Fruit fly (Drosophila melanogaster): Measurements from ENCODE around the gene CG10581.
A peak's percentile ranks its signal among the peaks of the same experiment; 100 is the strongest.

Gene CG10581

DNA sequence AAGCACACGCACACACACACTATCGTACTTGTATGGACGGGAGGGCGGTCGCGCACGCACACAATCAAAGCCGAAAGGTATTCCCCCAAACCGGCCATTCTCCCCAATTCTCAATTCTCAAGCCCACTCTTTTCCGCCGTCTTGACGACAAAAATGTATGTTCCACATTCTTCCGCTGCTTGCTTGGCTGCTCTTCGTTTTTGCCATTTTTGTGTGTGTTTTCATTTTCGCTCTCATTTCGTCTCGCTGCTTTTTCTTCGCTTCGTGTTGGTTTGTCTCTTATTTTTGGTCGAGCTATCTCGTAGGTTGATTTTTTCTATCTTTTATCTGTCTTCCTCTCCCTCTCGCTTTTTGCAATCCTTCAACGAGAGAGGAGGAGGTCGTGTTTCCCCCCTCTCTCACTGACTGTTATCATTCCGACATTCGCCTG lies 19.5 kb downstream of the CG10581 start (continued):
- TF ChIP-seq Hr38 (GFP tag; optimal IDR thresholded peaks at IDR 0.05), result no peak
- peak; percentile 63 for TF ChIP-seq svp (GFP tag)
- TF ChIP-seq cyc (GFP tag; optimal IDR thresholded peaks at IDR 0.05), result no peak
- TF ChIP-seq topi (GFP tag; optimal IDR thresholded peaks at IDR 0.05), result no peak
- TF ChIP-seq CG3919 (GFP tag; optimal IDR thresholded peaks at IDR 0.05), result no peak
- TF ChIP-seq Smox (GFP tag; optimal IDR thresholded peaks at IDR 0.05), result no peak

dm6 chr3L:21013465-21013864 lies 20.5 kb downstream of the CG10581 start:
- TF ChIP-seq CG11294 (GFP tag; IDR thresholded peaks at IDR 0.05) (no peak), CG8319 (GFP tag; optimal IDR thresholded peaks at IDR 0.05) (peak; percentile 5), CG6792 (GFP tag; optimal IDR thresholded peaks at IDR 0.05) (no peak), Eip93F (GFP tag; optimal IDR thresholded peaks at IDR 0.05) (peak; percentile 12), Blimp-1 (GFP tag; optimal IDR thresholded peaks at IDR 0.05) (no peak), net (GFP tag; optimal IDR thresholded peaks at IDR 0.05) (no peak), Eip75B (GFP tag; optimal IDR thresholded peaks at IDR 0.05) (no peak), cyc (GFP tag; optimal IDR thresholded peaks at IDR 0.05) (no peak), vri (GFP tag; optimal IDR thresholded peaks at IDR 0.05) (no peak), dsx (GFP tag; optimal IDR thresholded peaks at IDR 0.05; ENCODE audit: poor library complexity, severe bottlenecking) (peak; percentile 70), CG6808 (GFP tag; optimal IDR thresholded peaks at IDR 0.05) (peak; percentile 65), Met (GFP tag; optimal IDR thresholded peaks at IDR 0.05) (no peak), CG4318 (GFP tag; optimal IDR thresholded peaks at IDR 0.05) (no peak), CG15336 (GFP tag; IDR thresholded peaks at IDR 0.05) (no peak), dac (GFP tag; optimal IDR thresholded peaks at IDR 0.05) (no peak), eg (GFP tag; IDR thresholded peaks at IDR 0.05) (peak; percentile 35; the same call in 1 of the 3 replicates), CG34406 (GFP tag; optimal IDR thresholded peaks at IDR 0.05) (no peak), CG9139 (GFP tag; optimal IDR thresholded peaks at IDR 0.05) (peak; percentile 64), esn (GFP tag; optimal IDR thresholded peaks at IDR 0.05) (no peak), CG3919 (GFP tag; optimal IDR thresholded peaks at IDR 0.05) (peak; percentile 25), fd85E (GFP tag; optimal IDR thresholded peaks at IDR 0.05) (no peak), Lpt (GFP tag; optimal IDR thresholded peaks at IDR 0.05) (no peak), Sox102F (GFP tag; optimal IDR thresholded peaks at IDR 0.05) (peak; percentile 37), CG7368 (GFP tag; optimal IDR thresholded peaks at IDR 0.05) (no peak), acj6 (GFP tag; optimal IDR thresholded peaks at IDR 0.05) (no peak), lz (GFP tag; optimal IDR thresholded peaks at IDR 0.05) (no peak), ss (GFP tag; optimal IDR thresholded peaks at IDR 0.05) (peak; percentile 63 to 69), Sox15 (GFP tag; optimal IDR thresholded peaks at IDR 0.05) (no peak), CG6854 (GFP tag; optimal IDR thresholded peaks at IDR 0.05) (peak; percentile 67), Ets96B (tag; optimal IDR thresholded peaks at IDR 0.05) (peak; percentile 38), spab (GFP tag; optimal IDR thresholded peaks at IDR 0.05) (peak; percentile 17), pdm3 (GFP tag; optimal IDR thresholded peaks at IDR 0.05) (no peak), achi (GFP tag; optimal IDR thresholded peaks at IDR 0.05) (no peak), OdsH (GFP tag; optimal IDR thresholded peaks at IDR 0.05) (no peak), Eip78C (GFP tag) (no peak), fd59A (GFP tag; optimal IDR thresholded peaks at IDR 0.05) (no peak), topi (GFP tag; optimal IDR thresholded peaks at IDR 0.05) (no peak), Hr39 (GFP tag; optimal IDR thresholded peaks at IDR 0.05) (no peak), salr (GFP tag; optimal IDR thresholded peaks at IDR 0.05) (peak in 1 of 2 experiments; percentile 30), CG10669 (GFP tag; optimal IDR thresholded peaks at IDR 0.05) (no peak), CG11762 (GFP tag; optimal IDR thresholded peaks at IDR 0.05; ENCODE audit: insufficient read depth) (no peak), CG32006 (GFP tag; optimal IDR thresholded peaks at IDR 0.05) (no peak), CG1621 (tag; optimal IDR thresholded peaks at IDR 0.05) (peak; percentile 38), CG8119 (GFP tag; IDR thresholded peaks at IDR 0.05) (peak; percentile 38; the same call in 1 of the 3 replicates), Smox (GFP tag; optimal IDR thresholded peaks at IDR 0.05) (no peak), Sox14 (GFP tag; optimal IDR thresholded peaks at IDR 0.05) (no peak), CG10631 (GFP tag; optimal IDR thresholded peaks at IDR 0.05) (no peak), svp (GFP tag) (no peak), CG31627 (GFP tag; optimal IDR thresholded peaks at IDR 0.05) (no peak)
